Fruit fly (Drosophila melanogaster) whole organism, wandering third instar larva: ENCODE measurements around the gene PH4alphaSG2.
A peak's percentile ranks its signal among the peaks of the same experiment; 100 is the strongest.

Experiments used
- Abd-B ChIP-seq: fragments of >200 bp; optimal IDR thresholded peaks from 2 replicates; lab custom pipeline; 2017; ENCODE audit warnings: missing biosample characterization, missing genetic modification characterization
- CG32264 ChIP-seq: fragments of 200-800 bp; sonication (Bioruptor generic); optimal IDR thresholded peaks from 2 replicates; lab custom pipeline; 2016; ENCODE audit warnings: missing biosample characterization, missing genetic modification characterization
- CG9705 ChIP-seq: fragments of 200-800 bp; sonication (Bioruptor generic); optimal IDR thresholded peaks from 2 replicates; lab custom pipeline; 2018; ENCODE audit warnings: missing biosample characterization, mild to moderate bottlenecking, missing genetic modification characterization
- CrebA ChIP-seq: fragments of 200-800 bp; sonication (Bioruptor generic); optimal IDR thresholded peaks from 2 replicates; lab custom pipeline; 2016; ENCODE audit warnings: missing biosample characterization, mild to moderate bottlenecking, missing genetic modification characterization, borderline replicate concordance
- Dfd ChIP-seq: fragments of >200 bp; optimal IDR thresholded peaks from 2 replicates; lab custom pipeline; 2017; ENCODE audit warnings: missing biosample characterization, missing genetic modification characterization
- GATAd ChIP-seq: sonication (Bioruptor generic); optimal IDR thresholded peaks from 2 replicates; lab custom pipeline; 2016; ENCODE audit warnings: missing biosample characterization, missing genetic modification characterization
- HLH106 ChIP-seq: fragments of 200-800 bp; optimal IDR thresholded peaks from 3 replicates; lab custom pipeline; 2019; ENCODE audit warnings: missing biosample characterization, mild to moderate bottlenecking, missing genetic modification characterization, moderate library complexity
- Hnf4 ChIP-seq: fragments of 200-800 bp; sonication (Bioruptor generic); optimal IDR thresholded peaks from 2 replicates; lab custom pipeline; 2016; ENCODE audit warnings: missing biosample characterization, mild to moderate bottlenecking, missing genetic modification characterization
- Hr78 ChIP-seq: fragments of >200 bp; optimal IDR thresholded peaks from 2 replicates; lab custom pipeline; 2017; ENCODE audit warnings: missing biosample characterization, missing genetic modification characterization
- Hr83 ChIP-seq: fragments of 200-300 bp; sonication (Bioruptor generic); optimal IDR thresholded peaks from 2 replicates; lab custom pipeline; 2016; ENCODE audit warnings: missing biosample characterization, mild to moderate bottlenecking, missing genetic modification characterization, moderate library complexity; ENCODE audit not compliant: poor library complexity, severe bottlenecking
- Jra ChIP-seq: sonication (Bioruptor generic); optimal IDR thresholded peaks from 2 replicates; lab custom pipeline; 2016; ENCODE audit warnings: missing biosample characterization, missing genetic modification characterization
- Mio ChIP-seq: sonication (Bioruptor generic); optimal IDR thresholded peaks from 2 replicates; lab custom pipeline; 2016; ENCODE audit warnings: missing biosample characterization, missing genetic modification characterization
- Myc ChIP-seq: fragments of >200 bp; optimal IDR thresholded peaks from 2 replicates; lab custom pipeline; 2017
- N ChIP-seq: fragments of >200 bp; optimal IDR thresholded peaks from 2 replicates; lab custom pipeline; 2018; ENCODE audit warnings: missing biosample characterization, missing external identifiers, missing genetic modification characterization
- OdsH ChIP-seq: fragments of 200-800 bp; sonication (Bioruptor generic); optimal IDR thresholded peaks from 2 replicates; lab custom pipeline; 2016; ENCODE audit warnings: missing biosample characterization, mild to moderate bottlenecking, missing genetic modification characterization
- Sp1 ChIP-seq: fragments of 200-800 bp; sonication (Bioruptor generic); optimal IDR thresholded peaks from 3 replicates; lab custom pipeline; 2019; ENCODE audit warnings: missing biosample characterization, mild to moderate bottlenecking, missing genetic modification characterization, moderate library complexity
- Vsx2 ChIP-seq: fragments of 200-300, 225-300 bp; sonication (Bioruptor generic); optimal IDR thresholded peaks from 2 replicates; lab custom pipeline; 2018; ENCODE audit warnings: missing biosample characterization, missing genetic modification characterization; ENCODE audit not compliant: partially characterized antibody
- br ChIP-seq: fragments of 200-800 bp; sonication (Bioruptor generic); optimal IDR thresholded peaks from 2 replicates; lab custom pipeline; 2016; ENCODE audit warnings: missing biosample characterization, missing genetic modification characterization
- dl ChIP-seq, 2 experiments: fragments of 175-275, 200-275 bp in 1 of 2; fragments of 200-275 bp in 1 of 2; sonication (Bioruptor generic); optimal IDR thresholded peaks; lab custom pipeline; 2018; ENCODE audit warnings: mild to moderate bottlenecking in 2 of 2, missing biosample characterization in 2 of 2, missing genetic modification characterization in 2 of 2, moderate library complexity in 2 of 2; ENCODE audit not compliant: partially characterized antibody in 2 of 2, insufficient read depth in 1 of 2
- dmrt93B ChIP-seq: fragments of 200-800 bp; sonication (Bioruptor generic); optimal IDR thresholded peaks from 2 replicates; lab custom pipeline; 2018; ENCODE audit warnings: missing biosample characterization, mild to moderate bottlenecking, missing genetic modification characterization
- ey ChIP-seq: fragments of 200-800 bp; sonication (Bioruptor generic); optimal IDR thresholded peaks from 2 replicates; lab custom pipeline; 2016; ENCODE audit warnings: missing biosample characterization, missing genetic modification characterization
- foxo ChIP-seq, 2 experiments: fragments of 200-800 bp; sonication (Bioruptor generic); optimal IDR thresholded peaks; 2 replicates in 1 of 2; 3 replicates in 1 of 2; lab custom pipeline; 2016 to 2017; ENCODE audit warnings: missing biosample characterization in 2 of 2, missing genetic modification characterization in 2 of 2
- fru ChIP-seq: fragments of 200-800 bp; sonication (Bioruptor generic); optimal IDR thresholded peaks from 3 replicates; lab custom pipeline; 2016; ENCODE audit warnings: missing biosample characterization, mild to moderate bottlenecking, missing genetic modification characterization
- h ChIP-seq: fragments of 200-800 bp; sonication (Bioruptor generic); optimal IDR thresholded peaks from 3 replicates; lab custom pipeline; 2016; ENCODE audit warnings: missing biosample characterization, mild to moderate bottlenecking, missing genetic modification characterization
- jim ChIP-seq: fragments of 175-275, 200-325 bp; sonication (Bioruptor generic); optimal IDR thresholded peaks from 2 replicates; lab custom pipeline; 2016; ENCODE audit warnings: missing biosample characterization, mild to moderate bottlenecking, missing genetic modification characterization
- lola ChIP-seq: fragments of >200 bp; optimal IDR thresholded peaks from 2 replicates; lab custom pipeline; 2017; ENCODE audit warnings: missing biosample characterization, missing genetic modification characterization
- psq ChIP-seq: fragments of 200-800 bp; sonication (Bioruptor generic); optimal IDR thresholded peaks from 3 replicates; lab custom pipeline; 2017; ENCODE audit warnings: missing biosample characterization, mild to moderate bottlenecking, missing genetic modification characterization, moderate library complexity
- rgr ChIP-seq: fragments of 200-800 bp; sonication (Bioruptor generic); optimal IDR thresholded peaks from 3 replicates; lab custom pipeline; 2016; ENCODE audit warnings: missing biosample characterization, mild to moderate bottlenecking, missing genetic modification characterization
- sage ChIP-seq: fragments of 200-800 bp; sonication (Bioruptor generic); optimal IDR thresholded peaks from 2 replicates; lab custom pipeline; 2016; ENCODE audit warnings: missing biosample characterization, mild to moderate bottlenecking, missing genetic modification characterization
- sv ChIP-seq: fragments of 200-800 bp; sonication (Bioruptor generic); optimal IDR thresholded peaks from 3 replicates; lab custom pipeline; 2016; ENCODE audit warnings: missing biosample characterization, missing genetic modification characterization
- tai ChIP-seq: sonication (Bioruptor generic); optimal IDR thresholded peaks from 2 replicates; lab custom pipeline; 2016; ENCODE audit warnings: missing biosample characterization, missing genetic modification characterization
- usp ChIP-seq: fragments of >200 bp; optimal IDR thresholded peaks from 2 replicates; lab custom pipeline; 2017; ENCODE audit warnings: missing biosample characterization, missing genetic modification characterization

The PH4alphaSG2 gene

DNA sequence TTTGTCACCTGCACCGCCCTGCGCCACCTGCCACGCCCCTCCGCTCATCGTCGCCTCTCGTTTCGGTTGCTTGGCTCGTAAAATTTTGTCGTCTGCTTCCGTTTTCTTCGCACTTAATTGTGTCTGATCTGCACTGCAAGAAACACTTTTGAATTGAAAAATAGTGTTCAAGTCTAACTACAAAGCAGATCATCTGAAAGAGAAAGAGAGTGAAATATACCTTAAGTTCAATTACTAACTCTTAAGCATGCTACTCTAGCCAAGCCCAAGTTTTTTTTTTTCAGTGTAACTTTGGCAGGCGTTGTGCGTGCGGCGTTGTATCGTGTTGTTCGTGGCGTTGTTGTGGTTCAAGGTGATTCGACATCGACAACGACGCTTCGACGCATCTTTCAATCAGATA, 50.3 kb downstream of the PH4alphaSG2 start:
- TF ChIP-seq CrebA (GFP tag; lab: Kevin White, UChicago), result no peak
- peak; percentile 80 for TF ChIP-seq sv (GFP tag; lab: Kevin White, UChicago)
- TF ChIP-seq usp (GFP tag; lab: Kevin White, UChicago), result no peak
- no peak for TF ChIP-seq Hr78
- TF ChIP-seq Dfd, result no peak
- TF ChIP-seq br, result peak; percentile 54
- TF ChIP-seq dmrt93B (GFP tag; lab: Kevin White, UChicago), result peak; percentile 23
- TF ChIP-seq rgr (GFP tag; lab: Kevin White, UChicago), result peak; percentile 60
- TF ChIP-seq GATAd (GFP tag; lab: Kevin White, UChicago), result no peak
- peak; percentile 12 for TF ChIP-seq Sp1
- peak; percentile 34 for TF ChIP-seq fru
- TF ChIP-seq Jra (GFP tag; lab: Kevin White, UChicago), result no peak
- TF ChIP-seq psq, result peak; percentile 1
- TF ChIP-seq Vsx2 (GFP tag; lab: Kevin White, UChicago), result no peak
- TF ChIP-seq tai (GFP tag; lab: Kevin White, UChicago), result no peak
- no peak for TF ChIP-seq sage (GFP tag; lab: Kevin White, UChicago)
- TF ChIP-seq h (GFP tag; lab: Kevin White, UChicago), result peak; percentile 62
- no peak for TF ChIP-seq Myc (lab: Kevin White, UChicago)
- peak; percentile 40 for TF ChIP-seq Hnf4
- peak; percentile 53 for TF ChIP-seq HLH106 (tag; lab: Kevin White, UChicago)
- no peak for TF ChIP-seq N (GFP tag; lab: Kevin White, UChicago)
- TF ChIP-seq CG9705 (GFP tag; lab: Kevin White, UChicago), result peak; percentile 47
- TF ChIP-seq foxo (GFP tag; optimal IDR thresholded peaks at IDR 0.05; lab: Kevin White, UChicago), result peak in 1 of 2 experiments; percentile 51
- TF ChIP-seq dl (GFP tag; optimal IDR thresholded peaks at IDR 0.05; lab: Kevin White, UChicago; ENCODE audit: insufficient read depth in 1 of 2, partially characterized antibody in 2 of 2), result no peak
- peak; percentile 19 for TF ChIP-seq OdsH (GFP tag; lab: Kevin White, UChicago)
- TF ChIP-seq ey (GFP tag; lab: Kevin White, UChicago), result peak; percentile 61

DNA sequence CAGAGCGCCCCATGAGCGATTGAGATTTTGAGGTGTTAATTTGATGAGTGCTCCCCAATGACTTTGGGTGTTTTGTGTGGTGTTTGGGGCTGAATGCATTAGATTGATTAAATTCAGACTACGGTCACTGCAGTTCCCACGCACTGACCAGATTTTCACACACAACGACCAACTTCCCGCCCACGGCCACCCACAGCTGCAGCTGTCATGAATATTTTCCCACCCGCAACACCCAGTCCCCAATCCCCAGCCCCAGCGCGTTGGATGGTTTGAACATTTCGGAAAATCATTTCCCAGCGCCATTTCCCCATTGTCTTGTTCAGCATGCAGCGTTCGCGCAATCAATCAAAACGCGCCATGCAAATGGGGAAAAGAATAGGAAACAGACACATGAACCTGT, 51.6 kb downstream of the PH4alphaSG2 start:
- TF ChIP-seq Vsx2 (GFP tag; lab: Kevin White, UChicago) (no peak), lola (GFP tag; lab: Kevin White, UChicago) (no peak), Hr83 (no peak), jim (GFP tag; lab: Kevin White, UChicago) (no peak), Abd-B (GFP tag; lab: Kevin White, UChicago) (no peak), usp (GFP tag; lab: Kevin White, UChicago) (no peak), Sp1 (no peak), h (GFP tag; lab: Kevin White, UChicago) (no peak), CrebA (GFP tag; lab: Kevin White, UChicago) (no peak), CG32264 (GFP tag; lab: Kevin White, UChicago) (no peak), Mio (GFP tag; lab: Kevin White, UChicago) (no peak), dl (GFP tag; optimal IDR thresholded peaks at IDR 0.05; lab: Kevin White, UChicago; ENCODE audit: insufficient read depth in 1 of 2, partially characterized antibody in 2 of 2) (no peak), fru (no peak)
